Fruit fly (Drosophila melanogaster) Kc167 (cell line): Measurements from ENCODE around the gene CG13003.

Experiments used
- Myc ChIP-seq: fragments of >200 bp; optimal IDR thresholded peaks from 2 replicates; lab custom pipeline; 2017; ENCODE audit warnings: missing external identifiers
- Sin3A ChIP-seq: fragments of >200 bp; optimal IDR thresholded peaks from 2 replicates; lab custom pipeline; 2018; ENCODE audit warnings: missing external identifiers
- psq ChIP-seq: fragments of >200 bp; optimal IDR thresholded peaks from 2 replicates; lab custom pipeline; 2017; ENCODE audit warnings: missing external identifiers

- no peak for TF ChIP-seq Sin3A (lab: Kevin White, UChicago)
- no peak for TF ChIP-seq psq (lab: Kevin White, UChicago)
- TF ChIP-seq Myc (lab: Kevin White, UChicago): no peak
These were observed 73.0 kb downstream of the CG13003 start, which contains the start of the genes Rai1 and CG13005 for dm6 chrX:16803299-16803698.
